Worm (Caenorhabditis elegans) whole organism, young adult: Measurements from ENCODE around the gene ZK666.4.

Experiments used
- C06A6.2 ChIP-seq: fragments of 200-800 bp; sonication (Bioruptor generic); conservative IDR thresholded peaks from 2 replicates; pipeline ENCODE4 v1.3.6; 2022; ENCODE audit warnings: missing genetic modification characterization, missing compliant biosample characterization
- C17E4.6 ChIP-seq: fragments of 200-800 bp; sonication (Bioruptor generic); IDR thresholded peaks from 2 replicates; pipeline ENCODE4 v1.3.6; 2022; ENCODE audit warnings: missing genetic modification reagents, missing genetic modification characterization, missing compliant biosample characterization
- F10E7.11 ChIP-seq: sonication (generic microtip); optimal IDR thresholded peaks from 2 replicates; lab custom pipeline; 2017; ENCODE audit warnings: mild to moderate bottlenecking, missing genetic modification characterization, moderate library complexity, missing compliant biosample characterization
- F33H1.4 ChIP-seq: fragments of 200-800 bp; sonication (Bioruptor generic); IDR thresholded peaks from 2 replicates; pipeline ENCODE4 v1.3.6; 2022; ENCODE audit warnings: missing genetic modification reagents, missing genetic modification characterization, missing compliant biosample characterization
- F37B4.10 ChIP-seq: fragments of 200-800 bp; sonication (Bioruptor generic); IDR thresholded peaks from 2 replicates; pipeline ENCODE4 v1.3.6; 2022; ENCODE audit warnings: missing genetic modification characterization, missing compliant biosample characterization
- F49E8.2 ChIP-seq: sonication (generic microtip); optimal IDR thresholded peaks from 3 replicates; lab custom pipeline; 2017; ENCODE audit warnings: missing genetic modification characterization, mild to moderate bottlenecking, missing compliant biosample characterization, antibody characterized with exemption, moderate library complexity; ENCODE audit not compliant: insufficient read depth
- F52B5.7 ChIP-seq: sonication (generic microtip); optimal IDR thresholded peaks from 2 replicates; lab custom pipeline; 2016; ENCODE audit warnings: mild to moderate bottlenecking, missing genetic modification characterization, missing compliant biosample characterization
- F57C9.4 ChIP-seq: sonication (generic microtip); optimal IDR thresholded peaks from 2 replicates; lab custom pipeline; 2017; ENCODE audit warnings: mild to moderate bottlenecking, missing genetic modification characterization, missing compliant biosample characterization
- K12H6.12 ChIP-seq: fragments of 200-800 bp; sonication (Bioruptor generic); optimal IDR thresholded peaks from 2 replicates; lab custom pipeline; 2018; ENCODE audit warnings: mild to moderate bottlenecking, missing genetic modification characterization, missing compliant biosample characterization
- T07F8.4 ChIP-seq: sonication (generic microtip); optimal IDR thresholded peaks from 2 replicates; lab custom pipeline; 2016; ENCODE audit warnings: mild to moderate bottlenecking, missing genetic modification characterization, moderate library complexity, missing compliant biosample characterization
- Y56A3A.18 ChIP-seq: fragments of 200-800 bp; sonication (Bioruptor generic); IDR thresholded peaks from 2 replicates; pipeline ENCODE4 v1.3.6; 2022; ENCODE audit warnings: missing genetic modification reagents, missing genetic modification characterization, missing compliant biosample characterization
- Y67H2A.10 ChIP-seq: fragments of 200-800 bp; sonication (Bioruptor generic); conservative IDR thresholded peaks from 2 replicates; pipeline ENCODE4 v1.3.6; 2022; ENCODE audit warnings: missing genetic modification reagents, missing genetic modification characterization, missing compliant biosample characterization
- Y79H2A.3 ChIP-seq: fragments of 200-800 bp; sonication (Bioruptor generic); conservative IDR thresholded peaks from 2 replicates; pipeline ENCODE4 v1.3.6; 2022; ENCODE audit warnings: missing genetic modification reagents, missing genetic modification characterization, missing compliant biosample characterization
- ama-1 ChIP-seq, 3 experiments: fragments of 150-350 bp in 1 of 3; sonication (generic microtip) in 2 of 3; optimal IDR thresholded peaks; 2 replicates each; lab custom pipeline; 2014 to 2018; ENCODE audit warnings: missing biosample characterization in 2 of 3, missing genetic modification characterization in 2 of 3, missing genetic modification reagents in 2 of 3
- aptf-3 ChIP-seq: fragments of 200-800 bp; sonication (Bioruptor generic); IDR thresholded peaks from 2 replicates; pipeline ENCODE4 v1.3.6; 2022; ENCODE audit warnings: missing genetic modification characterization, missing compliant biosample characterization
- atf-7 ChIP-seq: sonication (generic microtip); optimal IDR thresholded peaks from 2 replicates; lab custom pipeline; 2017; ENCODE audit warnings: mild to moderate bottlenecking, missing genetic modification characterization, missing compliant biosample characterization
- attf-6 ChIP-seq: fragments of 200-800 bp; sonication (Bioruptor generic); IDR thresholded peaks from 2 replicates; pipeline ENCODE4 v1.3.6; 2022; ENCODE audit warnings: missing genetic modification reagents, missing genetic modification characterization, missing compliant biosample characterization
- bed-1 ChIP-seq: fragments of 200-800 bp; sonication (Bioruptor generic); IDR thresholded peaks from 2 replicates; pipeline ENCODE4 v1.3.6; 2022; ENCODE audit warnings: missing genetic modification reagents, missing genetic modification characterization, missing compliant biosample characterization
- ccch-3 ChIP-seq: fragments of 200-800 bp; sonication (Bioruptor generic); optimal IDR thresholded peaks from 2 replicates; lab custom pipeline; 2018; ENCODE audit warnings: mild to moderate bottlenecking, missing genetic modification characterization, missing compliant biosample characterization
- ceh-40 ChIP-seq: fragments of 200-800 bp; sonication (Bioruptor generic); IDR thresholded peaks from 2 replicates; pipeline ENCODE4 v1.3.6; 2022; ENCODE audit warnings: missing genetic modification characterization, missing compliant biosample characterization
- ceh-58 ChIP-seq: fragments of 200-800 bp; sonication (Bioruptor generic); IDR thresholded peaks from 2 replicates; pipeline ENCODE4 v1.3.6; 2022; ENCODE audit warnings: missing genetic modification characterization, missing compliant biosample characterization
- chd-7 ChIP-seq: sonication (generic microtip); optimal IDR thresholded peaks from 2 replicates; lab custom pipeline; 2016; ENCODE audit warnings: mild to moderate bottlenecking, missing genetic modification characterization, moderate library complexity, missing compliant biosample characterization
- ets-4 ChIP-seq: fragments of 200-800 bp; sonication (Bioruptor generic); optimal IDR thresholded peaks from 2 replicates; lab custom pipeline; 2018; ENCODE audit warnings: mild to moderate bottlenecking, missing genetic modification characterization, missing compliant biosample characterization
- fkh-3 ChIP-seq: sonication (generic microtip); optimal IDR thresholded peaks from 2 replicates; lab custom pipeline; 2016; ENCODE audit warnings: mild to moderate bottlenecking, missing genetic modification characterization, missing compliant biosample characterization
- gei-17 ChIP-seq: fragments of 200-800 bp; sonication (Bioruptor generic); optimal IDR thresholded peaks from 2 replicates; lab custom pipeline; 2018; ENCODE audit warnings: mild to moderate bottlenecking, missing genetic modification characterization, missing compliant biosample characterization
- hlh-12 ChIP-seq: sonication (generic microtip); optimal IDR thresholded peaks from 2 replicates; lab custom pipeline; 2016; ENCODE audit warnings: missing genetic modification characterization, missing compliant biosample characterization
- hlh-26 ChIP-seq: fragments of 200-800 bp; sonication (Bioruptor generic); conservative IDR thresholded peaks from 2 replicates; pipeline ENCODE4 v1.3.6; 2022; ENCODE audit warnings: missing genetic modification reagents, missing genetic modification characterization, missing compliant biosample characterization
- hmg-1.2 ChIP-seq: fragments of 200-800 bp; sonication (Bioruptor generic); IDR thresholded peaks from 2 replicates; pipeline ENCODE4 v1.3.6; 2022; ENCODE audit warnings: missing genetic modification reagents, missing genetic modification characterization, missing compliant biosample characterization
- let-526 ChIP-seq: fragments of 200-800 bp; sonication (Bioruptor generic); IDR thresholded peaks from 2 replicates; pipeline ENCODE4 v1.3.6; 2022; ENCODE audit warnings: missing genetic modification reagents, missing genetic modification characterization, missing compliant biosample characterization
- lin-35 ChIP-seq, 3 experiments: fragments of 150-350 bp in 2 of 3; sonication (generic microtip) in 1 of 3; optimal IDR thresholded peaks; 2 replicates each; lab custom pipeline; 2014 to 2018; ENCODE audit warnings: missing biosample characterization in 3 of 3, missing genetic modification characterization in 3 of 3, missing genetic modification reagents in 3 of 3
- madf-3 ChIP-seq: fragments of 200-800 bp; sonication (Bioruptor generic); IDR thresholded peaks from 2 replicates; pipeline ENCODE4 v1.3.6; 2022; ENCODE audit warnings: missing genetic modification reagents, missing genetic modification characterization, missing compliant biosample characterization
- madf-6 ChIP-seq: fragments of 200-800 bp; sonication (Bioruptor generic); IDR thresholded peaks from 2 replicates; pipeline ENCODE4 v1.3.6; 2022; ENCODE audit warnings: missing genetic modification reagents, missing genetic modification characterization, missing compliant biosample characterization
- mes-4 ChIP-seq: sonication (generic microtip); optimal IDR thresholded peaks from 2 replicates; lab custom pipeline; 2016; ENCODE audit warnings: missing genotype, missing genetic modification characterization, missing compliant biosample characterization
- mxl-1 ChIP-seq: sonication (generic microtip); optimal IDR thresholded peaks from 2 replicates; lab custom pipeline; 2016; ENCODE audit warnings: missing genetic modification characterization, missing compliant biosample characterization
- nhr-179 ChIP-seq: sonication (generic microtip); optimal IDR thresholded peaks from 2 replicates; lab custom pipeline; 2016; ENCODE audit warnings: mild to moderate bottlenecking, missing genetic modification characterization, missing compliant biosample characterization
- nhr-80 ChIP-seq: sonication (generic microtip); optimal IDR thresholded peaks from 2 replicates; lab custom pipeline; 2016; ENCODE audit warnings: missing genetic modification characterization, missing compliant biosample characterization
- pbrm-1 ChIP-seq: fragments of 200-800 bp; sonication (Bioruptor generic); IDR thresholded peaks from 2 replicates; pipeline ENCODE4 v1.3.6; 2022; ENCODE audit warnings: missing genetic modification reagents, missing genetic modification characterization, missing compliant biosample characterization
- rcor-1 ChIP-seq: fragments of 200-800 bp; sonication (Bioruptor generic); IDR thresholded peaks from 2 replicates; pipeline ENCODE4 v1.3.6; 2022; ENCODE audit warnings: missing genetic modification reagents, missing genetic modification characterization, missing compliant biosample characterization
- sdz-38 ChIP-seq: sonication (generic microtip); optimal IDR thresholded peaks from 2 replicates; lab custom pipeline; 2016; ENCODE audit warnings: missing genotype, missing genetic modification characterization, missing compliant biosample characterization
- snpc-1.1 ChIP-seq: sonication (generic microtip); optimal IDR thresholded peaks from 2 replicates; lab custom pipeline; 2017; ENCODE audit warnings: missing genetic modification characterization, mild to moderate bottlenecking, missing compliant biosample characterization, antibody characterized with exemption, moderate library complexity, missing genotype, missing genetic modification reagents; ENCODE audit not compliant: insufficient read depth
- somi-1 ChIP-seq: fragments of 200-800 bp; sonication (Bioruptor generic); optimal IDR thresholded peaks from 2 replicates; lab custom pipeline; 2018; ENCODE audit warnings: mild to moderate bottlenecking, missing genetic modification characterization, missing compliant biosample characterization
- tlf-1 ChIP-seq: fragments of 200-800 bp; sonication (Bioruptor generic); optimal IDR thresholded peaks from 2 replicates; lab custom pipeline; 2018; ENCODE audit warnings: mild to moderate bottlenecking, missing genetic modification characterization, missing compliant biosample characterization
- unc-62 ChIP-seq: fragments of 150-350 bp; optimal IDR thresholded peaks from 2 replicates; lab custom pipeline; 2014; ENCODE audit warnings: missing biosample characterization, missing genetic modification reagents, missing genetic modification characterization
- zfh-2 ChIP-seq: fragments of 200-800 bp; sonication (Bioruptor generic); conservative IDR thresholded peaks from 2 replicates; pipeline ENCODE4 v1.3.6; 2022; ENCODE audit warnings: missing genetic modification reagents, missing genetic modification characterization, missing compliant biosample characterization
- ztf-18 ChIP-seq: sonication (generic microtip); optimal IDR thresholded peaks from 2 replicates; lab custom pipeline; 2016; ENCODE audit warnings: missing genotype, mild to moderate bottlenecking, missing genetic modification characterization, missing compliant biosample characterization
- ztf-26 ChIP-seq: sonication (generic microtip); optimal IDR thresholded peaks from 2 replicates; lab custom pipeline; 2017; ENCODE audit warnings: missing genetic modification characterization, missing compliant biosample characterization
- ztf-28 ChIP-seq: fragments of 200-800 bp; sonication (Bioruptor generic); IDR thresholded peaks from 2 replicates; pipeline ENCODE4 v1.3.6; 2022; ENCODE audit warnings: missing genetic modification reagents, missing genetic modification characterization, missing compliant biosample characterization

ZK666.4 gene

ce11 chrII:10501578-10501977 is 24.5 kb downstream of the ZK666.4 start:
- peak; percentile 68; the same call in 1 of the 2 replicates for TF ChIP-seq hmg-1.2 (GFP tag; lab: Robert Waterston, UW)
- TF ChIP-seq Y67H2A.10 (GFP tag; lab: Robert Waterston, UW), result no peak
- no peak for TF ChIP-seq unc-62 (GFP tag; lab: Kevin White, UChicago)
- no peak for TF ChIP-seq mes-4 (tag; lab: Kevin White, UChicago)
- peak; percentile 17 for TF ChIP-seq nhr-80 (tag; lab: Kevin White, UChicago)
- 0 out of 2 replicates have a peak, but pooled peaks have one; percentile 17 for TF ChIP-seq zfh-2 (GFP tag; lab: Robert Waterston, UW)
- no peak for TF ChIP-seq let-526

- no peak; the same call in 1 of the 2 replicates for TF ChIP-seq madf-3 (GFP tag; lab: Robert Waterston, UW)
- TF ChIP-seq ztf-26 (tag; lab: Kevin White, UChicago), result peak; percentile 33
- peak; percentile 44 for TF ChIP-seq atf-7
- peak; percentile 64 for TF ChIP-seq ets-4 (GFP tag; lab: Kevin White, UChicago)
- TF ChIP-seq ceh-40 (GFP tag; lab: Robert Waterston, UW), result no peak
- no peak for TF ChIP-seq aptf-3 (GFP tag; lab: Robert Waterston, UW)
- no peak for TF ChIP-seq mxl-1 (tag; lab: Kevin White, UChicago)
- TF ChIP-seq gei-17 (GFP tag; lab: Kevin White, UChicago), result peak; percentile 12
- TF ChIP-seq T07F8.4 (tag; lab: Kevin White, UChicago), result no peak
- no peak for TF ChIP-seq hlh-12 (tag; lab: Kevin White, UChicago)
- peak; percentile 79 for TF ChIP-seq chd-7 (tag; lab: Kevin White, UChicago)
- TF ChIP-seq F57C9.4 (tag; lab: Kevin White, UChicago), result no peak
- TF ChIP-seq rcor-1, result 0 out of 2 replicates have a peak, but pooled peaks have one; percentile 47
- TF ChIP-seq pbrm-1 (GFP tag; lab: Robert Waterston, UW), result peak; percentile 69; the same call in 1 of the 2 replicates
- no peak for TF ChIP-seq snpc-1.1
- no peak for TF ChIP-seq hlh-26 (GFP tag; lab: Robert Waterston, UW)
- TF ChIP-seq madf-6 (GFP tag; lab: Robert Waterston, UW), result peak; percentile 12; the same call in 1 of the 2 replicates
- TF ChIP-seq F33H1.4 (GFP tag; lab: Robert Waterston, UW), result no peak
- no peak for TF ChIP-seq C17E4.6
- no peak for TF ChIP-seq Y56A3A.18
- TF ChIP-seq somi-1 (GFP tag; lab: Kevin White, UChicago), result peak; percentile 75
- TF ChIP-seq F52B5.7 (tag; lab: Kevin White, UChicago), result no peak
- TF ChIP-seq ceh-58, result no peak
- TF ChIP-seq F10E7.11 (tag; lab: Kevin White, UChicago), result no peak
- TF ChIP-seq tlf-1, result no peak
- no peak for TF ChIP-seq Y79H2A.3
- TF ChIP-seq ztf-18 (tag; lab: Kevin White, UChicago), result peak; percentile 57
- TF ChIP-seq F49E8.2, result no peak
- TF ChIP-seq C06A6.2 (GFP tag; lab: Robert Waterston, UW), result peak; percentile 45
- TF ChIP-seq nhr-179 (tag; lab: Kevin White, UChicago), result no peak
- no peak for TF ChIP-seq bed-1 (GFP tag; lab: Robert Waterston, UW)
- no peak for TF ChIP-seq sdz-38
- TF ChIP-seq K12H6.12 (tag; lab: Kevin White, UChicago), result peak; percentile 88
- no peak for TF ChIP-seq F37B4.10 (GFP tag; lab: Robert Waterston, UW)
- no peak for TF ChIP-seq ccch-3
- TF ChIP-seq fkh-3, result no peak
- TF ChIP-seq mes-4 (tag; lab: Kevin White, UChicago), result no peak
- no peak for TF ChIP-seq ama-1 (optimal IDR thresholded peaks at IDR 0.05; lab: Kevin White, UChicago)
- TF ChIP-seq ama-1 (GFP tag; optimal IDR thresholded peaks at IDR 0.05; lab: Kevin White, UChicago), result no peak
- no peak for TF ChIP-seq ztf-28
- TF ChIP-seq lin-35 (GFP tag; optimal IDR thresholded peaks at IDR 0.05; lab: Kevin White, UChicago), result peak in 1 of 3 experiments; percentile 22
- TF ChIP-seq attf-6, result no peak
Observed at ce11 chrII:10502491-10503063, 25.5 kb downstream of the ZK666.4 start, which contains the start of gene myrf-1. myrf-1 (minus strand) TSS chrII:10502541.
